Worm (Caenorhabditis elegans): ENCODE data around the gene lite-1.

DNA sequence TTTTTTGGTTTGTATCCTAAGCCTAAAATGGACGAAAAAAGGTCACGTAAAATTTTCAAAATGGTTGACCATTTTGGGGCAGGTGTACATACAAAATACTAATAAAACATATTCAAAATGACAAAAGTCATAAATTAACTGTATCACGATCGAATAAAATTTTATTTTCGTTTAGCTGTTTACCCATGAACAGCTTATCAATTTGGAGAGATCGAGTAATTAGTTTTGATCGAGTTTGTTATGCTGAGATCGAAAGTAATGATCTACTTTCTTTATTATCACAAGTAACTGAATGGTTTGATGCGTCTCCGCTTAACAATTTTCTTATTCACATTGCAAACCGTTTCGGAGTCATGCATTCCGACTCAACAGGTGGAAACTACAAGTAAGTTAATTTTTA, 42.7 kb downstream of the lite-1 start, which contains the start of gene T13C5.10:
- no peak for TF ChIP-seq pha-4 (GFP tag; IDR thresholded peaks at IDR 0.05)
- TF ChIP-seq pha-4 (tag; optimal IDR thresholded peaks at IDR 0.05), result no peak
- no peak for TF ChIP-seq lin-15B (tag; optimal IDR thresholded peaks at IDR 0.05)
- no peak for TF ChIP-seq php-3 (GFP tag; IDR thresholded peaks at IDR 0.05)
- no peak for TF ChIP-seq cey-2 (tag; optimal IDR thresholded peaks at IDR 0.05; ENCODE audit: borderline replicate concordance, insufficient read depth)
- TF ChIP-seq D1046.2 (GFP tag; IDR thresholded peaks at IDR 0.05), result no peak
- no peak for TF ChIP-seq ztf-11 (tag; optimal IDR thresholded peaks at IDR 0.05)

Measured in whole organism, L4 larva.